Worm (Caenorhabditis elegans) whole organism, L1 larva: ENCODE data around the gene trr-1.

Experiments used
- C16A3.4 ChIP-seq: fragments of 150-350 bp; optimal IDR thresholded peaks from 2 replicates; lab custom pipeline; 2014; ENCODE audit warnings: missing biosample characterization, missing genetic modification characterization
- C34B4.2 ChIP-seq: sonication (generic microtip); optimal IDR thresholded peaks from 2 replicates; lab custom pipeline; 2017; ENCODE audit warnings: mild to moderate bottlenecking, missing genetic modification characterization, missing compliant biosample characterization
- aha-1 ChIP-seq: fragments of 150-350 bp; optimal IDR thresholded peaks from 2 replicates; lab custom pipeline; 2014; ENCODE audit warnings: missing biosample characterization, missing genetic modification characterization
- alr-1 ChIP-seq: fragments of 200-800 bp; sonication (Bioruptor generic); optimal IDR thresholded peaks from 2 replicates; lab custom pipeline; 2018; ENCODE audit warnings: borderline replicate concordance, mild to moderate bottlenecking, missing genetic modification characterization, missing compliant biosample characterization
- aly-2 ChIP-seq: fragments of 150-350 bp; optimal IDR thresholded peaks from 2 replicates; lab custom pipeline; 2014; ENCODE audit warnings: missing biosample characterization, missing genetic modification characterization
- ama-1 ChIP-seq: fragments of 150-350 bp; optimal IDR thresholded peaks from 2 replicates; lab custom pipeline; 2014
- blmp-1 ChIP-seq: fragments of 150-350 bp; optimal IDR thresholded peaks from 2 replicates; lab custom pipeline; 2014; ENCODE audit warnings: missing biosample characterization, missing genetic modification characterization
- ceh-63 ChIP-seq: fragments of 200-800 bp; sonication (Bioruptor generic); optimal IDR thresholded peaks from 2 replicates; lab custom pipeline; 2018; ENCODE audit warnings: mild to moderate bottlenecking, missing genetic modification characterization, missing compliant biosample characterization
- ceh-8 ChIP-seq: fragments of 200-800 bp; sonication (Bioruptor generic); optimal IDR thresholded peaks from 2 replicates; lab custom pipeline; 2018; ENCODE audit warnings: mild to moderate bottlenecking, missing genetic modification characterization, moderate library complexity, missing compliant biosample characterization
- ceh-88 ChIP-seq: fragments of 200-800 bp; sonication (Bioruptor generic); IDR thresholded peaks from 2 replicates; pipeline ENCODE4 v1.3.6; 2022; ENCODE audit warnings: missing genetic modification characterization, missing compliant biosample characterization
- ceh-90 ChIP-seq: sonication (generic microtip); optimal IDR thresholded peaks from 2 replicates; lab custom pipeline; 2016; ENCODE audit warnings: missing genetic modification characterization, missing compliant biosample characterization
- ces-1 ChIP-seq: fragments of 150-350 bp; optimal IDR thresholded peaks from 2 replicates; lab custom pipeline; 2014; ENCODE audit warnings: missing biosample characterization, missing genetic modification reagents, missing genetic modification characterization
- dpl-1 ChIP-seq, 3 experiments: fragments of 150-350 bp in 2 of 3; sonication (generic microtip) in 1 of 3; optimal IDR thresholded peaks; 2 replicates each; lab custom pipeline; 2014 to 2017; ENCODE audit warnings: missing biosample characterization in 3 of 3, missing genetic modification characterization in 3 of 3, missing genetic modification reagents in 3 of 3
- dsc-1 ChIP-seq: sonication (generic microtip); optimal IDR thresholded peaks from 2 replicates; lab custom pipeline; 2016; ENCODE audit warnings: mild to moderate bottlenecking, missing genetic modification characterization, missing compliant biosample characterization
- elt-3 ChIP-seq, 6 experiments: fragments of 150-350 bp in 1 of 6; sonication (generic microtip); optimal IDR thresholded peaks; 2 replicates each; lab custom pipeline; 2017 to 2018; ENCODE audit warnings: missing biosample characterization in 6 of 6, missing genetic modification characterization in 6 of 6, inconsistent platforms in 1 of 6
- fkh-10 ChIP-seq: sonication (generic microtip); optimal IDR thresholded peaks from 2 replicates; lab custom pipeline; 2017; ENCODE audit warnings: missing biosample characterization, missing genetic modification reagents, missing genetic modification characterization
- fkh-4 ChIP-seq: sonication (generic microtip); optimal IDR thresholded peaks from 2 replicates; lab custom pipeline; 2016; ENCODE audit warnings: missing compliant biosample characterization, missing genetic modification characterization, borderline replicate concordance
- fkh-8 ChIP-seq: sonication (generic microtip); optimal IDR thresholded peaks from 2 replicates; lab custom pipeline; 2016; ENCODE audit warnings: mild to moderate bottlenecking, missing genetic modification characterization, missing compliant biosample characterization
- grh-1 ChIP-seq: fragments of 200-800 bp; sonication (Bioruptor generic); IDR thresholded peaks from 2 replicates; pipeline ENCODE4 v1.3.6; 2022; ENCODE audit warnings: missing genetic modification reagents, missing genetic modification characterization, missing compliant biosample characterization
- hlh-17 ChIP-seq: fragments of 200-800 bp; sonication (Bioruptor generic); optimal IDR thresholded peaks from 2 replicates; lab custom pipeline; 2018; ENCODE audit warnings: missing genetic modification characterization, mild to moderate bottlenecking, missing compliant biosample characterization, moderate library complexity, borderline replicate concordance
- hlh-4 ChIP-seq: sonication (generic microtip); optimal IDR thresholded peaks from 2 replicates; lab custom pipeline; 2016; ENCODE audit warnings: mild to moderate bottlenecking, missing genetic modification characterization, missing compliant biosample characterization
- hpl-2 ChIP-seq: fragments of 150-350 bp; optimal IDR thresholded peaks from 2 replicates; lab custom pipeline; 2014; ENCODE audit warnings: missing biosample characterization, missing genetic modification reagents, missing genetic modification characterization
- irx-1 ChIP-seq: sonication (generic microtip); optimal IDR thresholded peaks from 2 replicates; lab custom pipeline; 2016; ENCODE audit warnings: missing genetic modification characterization, missing compliant biosample characterization
- isw-1 ChIP-seq: fragments of 200-800 bp; sonication (Bioruptor generic); IDR thresholded peaks from 2 replicates; pipeline ENCODE4 v1.3.6; 2022; ENCODE audit warnings: missing genetic modification characterization, missing compliant biosample characterization
- lin-13 ChIP-seq: fragments of 150-350 bp; optimal IDR thresholded peaks from 2 replicates; lab custom pipeline; 2014; ENCODE audit warnings: missing biosample characterization, missing genetic modification reagents, missing genetic modification characterization
- lin-14 ChIP-seq: fragments of 200-800 bp; sonication (Bioruptor generic); optimal IDR thresholded peaks from 2 replicates; lab custom pipeline; 2018; ENCODE audit warnings: mild to moderate bottlenecking, missing genetic modification characterization, moderate library complexity, missing compliant biosample characterization
- mef-2 ChIP-seq: fragments of 150-350 bp; optimal IDR thresholded peaks from 2 replicates; lab custom pipeline; 2014; ENCODE audit warnings: missing biosample characterization, missing genetic modification characterization
- nhr-19 ChIP-seq: fragments of 200-800 bp; sonication (Bioruptor generic); conservative IDR thresholded peaks from 2 replicates; pipeline ENCODE4 v1.3.6; 2022; ENCODE audit warnings: missing genetic modification characterization, missing compliant biosample characterization
- nhr-20 ChIP-seq: sonication (generic microtip); optimal IDR thresholded peaks from 2 replicates; lab custom pipeline; 2016; ENCODE audit warnings: mild to moderate bottlenecking, missing genetic modification characterization, missing compliant biosample characterization
- nhr-237 ChIP-seq: fragments of 150-350 bp; optimal IDR thresholded peaks from 2 replicates; lab custom pipeline; 2014; ENCODE audit warnings: missing biosample characterization, missing genetic modification characterization
- nhr-28 ChIP-seq: fragments of 150-350 bp; optimal IDR thresholded peaks from 2 replicates; lab custom pipeline; 2014; ENCODE audit warnings: missing biosample characterization, missing genetic modification characterization
- nhr-47 ChIP-seq: sonication (generic microtip); optimal IDR thresholded peaks from 2 replicates; lab custom pipeline; 2016; ENCODE audit warnings: mild to moderate bottlenecking, missing genetic modification characterization, moderate library complexity, missing compliant biosample characterization
- nhr-71 ChIP-seq: sonication (generic microtip); optimal IDR thresholded peaks from 2 replicates; lab custom pipeline; 2016; ENCODE audit warnings: mild to moderate bottlenecking, missing genetic modification characterization, moderate library complexity, missing compliant biosample characterization
- nhr-76 ChIP-seq: sonication (generic microtip); optimal IDR thresholded peaks from 2 replicates; lab custom pipeline; 2017; ENCODE audit warnings: missing biosample characterization, missing genetic modification characterization
- nhr-77 ChIP-seq: fragments of 150-350 bp; optimal IDR thresholded peaks from 2 replicates; lab custom pipeline; 2014; ENCODE audit warnings: missing biosample characterization, missing genetic modification characterization
- nhr-85 ChIP-seq: sonication (generic microtip); peaks from one replicate; lab custom pipeline; 2016; ENCODE audit warnings: missing genetic modification characterization, inconsistent platforms, missing compliant biosample characterization
- pqm-1 ChIP-seq: sonication (generic microtip); optimal IDR thresholded peaks from 3 replicates; lab custom pipeline; 2017; ENCODE audit warnings: missing biosample characterization, missing genetic modification characterization
- skn-1 ChIP-seq: fragments of 150-350 bp; optimal IDR thresholded peaks from 2 replicates; lab custom pipeline; 2014; ENCODE audit warnings: missing biosample characterization, missing genetic modification characterization
- sox-4 ChIP-seq: sonication (generic microtip); optimal IDR thresholded peaks from 2 replicates; lab custom pipeline; 2016; ENCODE audit warnings: missing genetic modification characterization, missing compliant biosample characterization
- sptf-1 ChIP-seq: fragments of 150-350 bp; optimal IDR thresholded peaks from 2 replicates; lab custom pipeline; 2014; ENCODE audit warnings: missing biosample characterization, missing genetic modification characterization
- unc-130 ChIP-seq: fragments of 150-350 bp; optimal IDR thresholded peaks from 2 replicates; lab custom pipeline; 2017; ENCODE audit warnings: missing biosample characterization, missing genetic modification characterization, inconsistent platforms
- unc-30 ChIP-seq: sonication (generic microtip); optimal IDR thresholded peaks from 2 replicates; lab custom pipeline; 2017; ENCODE audit warnings: missing biosample characterization, missing genetic modification characterization
- unc-98 ChIP-seq: fragments of 200-800 bp; sonication (Bioruptor generic); IDR thresholded peaks from 2 replicates; pipeline ENCODE4 v1.3.6; 2022; ENCODE audit warnings: missing genetic modification characterization, missing compliant biosample characterization
- vab-15 ChIP-seq: sonication (generic microtip); optimal IDR thresholded peaks from 2 replicates; lab custom pipeline; 2017; ENCODE audit warnings: missing genotype, mild to moderate bottlenecking, missing genetic modification characterization, missing compliant biosample characterization
- zag-1 ChIP-seq: fragments of 150-350 bp; optimal IDR thresholded peaks from 2 replicates; lab custom pipeline; 2014; ENCODE audit warnings: missing biosample characterization, missing genetic modification characterization
- ztf-11 ChIP-seq, 2 experiments: sonication (generic microtip); optimal IDR thresholded peaks; 2 replicates each; lab custom pipeline; 2016 to 2017; ENCODE audit warnings: missing genetic modification characterization in 2 of 2, missing biosample characterization in 1 of 2, missing compliant biosample characterization in 1 of 2

The trr-1 gene

DNA sequence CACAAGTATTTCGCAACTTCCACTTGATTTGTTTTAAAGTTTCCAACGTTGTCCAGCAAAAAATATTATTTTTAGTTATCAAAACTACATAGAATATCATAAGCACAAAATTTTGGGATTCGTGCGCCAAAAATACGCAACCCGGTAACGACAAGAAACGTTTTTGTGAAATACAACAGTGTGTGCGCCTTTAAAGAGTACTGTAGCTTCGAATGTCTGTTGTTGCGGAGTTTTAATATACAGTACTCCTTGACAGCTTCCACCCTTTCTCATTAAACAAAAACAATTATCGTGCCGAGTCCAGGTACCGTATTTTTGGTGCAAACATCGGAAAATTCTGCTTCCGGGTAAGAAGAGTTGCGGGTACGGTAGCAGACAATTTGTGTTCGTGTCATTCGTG is 4.5 kb upstream of the trr-1 start:
- TF ChIP-seq ces-1: no peak
- TF ChIP-seq unc-98 (GFP tag; lab: Robert Waterston, UW): no peak
- TF ChIP-seq ceh-90: no peak
- no peak for TF ChIP-seq sox-4 (tag; lab: Kevin White, UChicago)
- no peak for TF ChIP-seq pqm-1 (tag; lab: Kevin White, UChicago)
- no peak for TF ChIP-seq dpl-1 (GFP tag; optimal IDR thresholded peaks at IDR 0.05; lab: Kevin White, UChicago)
- no peak for TF ChIP-seq hlh-4 (tag; lab: Kevin White, UChicago)
- TF ChIP-seq hlh-17 (GFP tag; lab: Kevin White, UChicago): no peak
- no peak for TF ChIP-seq vab-15 (tag; lab: Kevin White, UChicago)
- no peak for TF ChIP-seq fkh-8 (tag; lab: Kevin White, UChicago)
- TF ChIP-seq irx-1 (tag; lab: Kevin White, UChicago): no peak
- TF ChIP-seq ceh-8 (GFP tag; lab: Kevin White, UChicago): no peak
- TF ChIP-seq nhr-19 (GFP tag; lab: Robert Waterston, UW): no peak

DNA sequence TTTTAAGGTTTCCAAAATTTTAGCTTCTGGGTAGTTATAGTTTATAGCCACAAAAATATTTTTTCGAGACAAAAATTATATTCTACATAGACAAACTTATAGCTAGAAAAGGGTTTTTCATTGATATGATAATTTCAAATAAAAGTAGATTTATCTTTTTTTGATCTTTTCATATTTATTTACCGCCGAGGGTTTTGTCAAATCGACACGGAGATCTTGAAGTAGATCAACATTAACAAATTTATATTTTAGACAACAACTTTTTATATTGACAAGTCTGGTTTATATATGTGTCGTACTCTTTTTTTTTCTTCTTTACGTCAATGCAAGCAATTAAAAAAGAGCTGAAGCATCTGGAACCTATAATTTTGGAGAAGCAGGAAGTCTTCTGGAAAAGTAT is 16.9 kb downstream of the trr-1 start:
- TF ChIP-seq fkh-4 (tag; lab: Kevin White, UChicago) (peak; percentile 38), nhr-28 (tag; lab: Kevin White, UChicago) (no peak)

DNA sequence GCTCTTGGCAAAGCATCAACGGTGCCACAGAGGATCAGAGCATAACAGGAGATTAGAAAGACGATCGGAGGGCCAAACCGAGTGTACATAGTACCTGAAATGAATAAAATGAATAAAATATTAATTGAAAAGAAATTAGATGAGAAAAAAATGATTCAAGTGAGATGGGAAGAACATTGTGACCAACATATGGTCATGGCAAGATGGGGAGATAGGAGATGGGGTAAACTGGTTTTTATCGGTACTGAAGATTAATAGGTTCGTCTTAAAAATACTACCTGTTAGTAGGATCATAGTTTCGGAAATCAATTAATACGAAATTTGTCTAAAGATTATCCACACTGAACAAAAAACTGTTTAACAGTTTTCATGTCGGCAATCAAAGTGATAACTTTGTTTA is 18.6 kb downstream of the trr-1 start, which contains the start of gene nep-1:
Gene nep-1, minus strand, starts transcription at position 101 of the 400 bp plus-strand sequence.
- TF ChIP-seq elt-3 (tag; optimal IDR thresholded peaks at IDR 0.05; lab: Kevin White, UChicago) (peak in 4 of 6 experiments; percentile 17 to 40 (median 27)), nhr-20 (tag; lab: Kevin White, UChicago) (peak; percentile 23), grh-1 (GFP tag; lab: Robert Waterston, UW) (peak; percentile 39; the same call in 1 of the 2 replicates), sptf-1 (tag; lab: Kevin White, UChicago) (no peak), nhr-19 (GFP tag; lab: Robert Waterston, UW) (no peak), lin-14 (GFP tag; lab: Kevin White, UChicago) (peak; percentile 45), unc-30 (tag; lab: Kevin White, UChicago) (no peak), nhr-77 (tag; lab: Kevin White, UChicago) (no peak), hlh-4 (tag; lab: Kevin White, UChicago) (no peak), unc-130 (tag; lab: Kevin White, UChicago) (peak; percentile 0), fkh-10 (no peak), nhr-85 (tag; lab: Kevin White, UChicago) (peak; percentile 57), nhr-76 (no peak), dsc-1 (tag; lab: Kevin White, UChicago) (no peak)

DNA sequence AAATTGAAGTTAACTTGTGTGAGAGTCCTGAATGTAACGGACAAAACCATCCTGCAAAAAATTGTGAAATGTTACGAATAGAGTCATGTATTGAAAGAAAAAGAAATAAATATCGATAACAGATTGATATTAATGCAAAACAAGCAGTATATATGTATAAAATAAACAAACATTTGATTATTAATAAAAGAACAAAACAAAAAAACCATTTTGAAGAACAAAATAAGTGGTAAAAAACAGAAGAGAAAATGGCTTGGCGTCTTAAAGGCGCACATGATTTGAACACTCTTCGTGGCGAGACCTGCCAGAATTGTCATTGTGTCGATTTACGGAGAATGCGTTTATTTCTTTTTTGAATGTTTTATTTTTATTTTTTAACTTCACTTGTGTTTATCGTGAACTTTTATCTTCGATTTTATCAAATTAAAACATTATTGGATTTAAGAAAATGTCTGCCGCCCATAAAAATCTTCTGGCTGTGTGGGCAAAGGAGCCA is 23.0 kb downstream of the trr-1 start, which contains the start of the genes rad-23 and rpn-12:
Gene rad-23, minus strand, starts transcription at position 51 of the 496 bp plus-strand sequence.
Gene rpn-12, plus strand, starts transcription at position 446 of the 496 bp plus-strand sequence.
- TF ChIP-seq blmp-1 (tag; lab: Kevin White, UChicago): peak; percentile 75
- no peak for TF ChIP-seq lin-13
- TF ChIP-seq sox-4 (tag; lab: Kevin White, UChicago): no peak
- TF ChIP-seq pqm-1 (tag; lab: Kevin White, UChicago): no peak
- peak; percentile 70 for TF ChIP-seq C16A3.4
- no peak for TF ChIP-seq zag-1 (tag; lab: Kevin White, UChicago)
- TF ChIP-seq ztf-11 (tag; optimal IDR thresholded peaks at IDR 0.05; lab: Kevin White, UChicago): no peak
- peak; percentile 59 for TF ChIP-seq nhr-77 (tag; lab: Kevin White, UChicago)
- TF ChIP-seq isw-1: peak; percentile 37; the same call in 1 of the 2 replicates
- no peak for TF ChIP-seq aly-2 (tag; lab: Kevin White, UChicago)
- no peak for TF ChIP-seq ceh-88 (GFP tag; lab: Robert Waterston, UW)
- TF ChIP-seq ceh-63 (GFP tag; lab: Kevin White, UChicago): no peak
- TF ChIP-seq fkh-8 (tag; lab: Kevin White, UChicago): peak; percentile 11
- no peak for TF ChIP-seq irx-1 (tag; lab: Kevin White, UChicago)
- no peak for TF ChIP-seq aha-1 (tag; lab: Kevin White, UChicago)
- no peak for TF ChIP-seq unc-98 (GFP tag; lab: Robert Waterston, UW)
- TF ChIP-seq nhr-47: peak; percentile 48
- TF ChIP-seq lin-14 (GFP tag; lab: Kevin White, UChicago): peak; percentile 61
- no peak for TF ChIP-seq fkh-10
- no peak for TF ChIP-seq alr-1 (tag; lab: Kevin White, UChicago)
- TF ChIP-seq ama-1 (lab: Kevin White, UChicago): no peak
- TF ChIP-seq mef-2 (tag; lab: Kevin White, UChicago): no peak
- TF ChIP-seq C34B4.2 (tag; lab: Kevin White, UChicago): no peak
- TF ChIP-seq hpl-2 (GFP tag; lab: Kevin White, UChicago): no peak
- TF ChIP-seq grh-1 (GFP tag; lab: Robert Waterston, UW): no peak
- TF ChIP-seq nhr-237 (tag; lab: Kevin White, UChicago): no peak
- peak; percentile 66 for TF ChIP-seq nhr-71
- TF ChIP-seq skn-1 (tag; lab: Kevin White, UChicago): peak; percentile 100
